Fruit fly (Drosophila melanogaster): ENCODE data around the gene smog.

smog gene

dm6 chr2L:4861503-4861902, 8.8 kb downstream of the smog start:
- TF ChIP-seq CG8119 (GFP tag; IDR thresholded peaks at IDR 0.05), result no peak
- TF ChIP-seq esn (GFP tag; optimal IDR thresholded peaks at IDR 0.05), result no peak
- peak; percentile 53; the same call in 2 of the 3 replicates for TF ChIP-seq eg (GFP tag; IDR thresholded peaks at IDR 0.05)
- TF ChIP-seq svp (GFP tag), result no peak
- TF ChIP-seq Smox (GFP tag; optimal IDR thresholded peaks at IDR 0.05), result no peak
- no peak for TF ChIP-seq Ets21C (GFP tag; optimal IDR thresholded peaks at IDR 0.05)
- peak; percentile 15 for TF ChIP-seq CG32006 (GFP tag; optimal IDR thresholded peaks at IDR 0.05)
- TF ChIP-seq CG11902 (GFP tag; optimal IDR thresholded peaks at IDR 0.05), result no peak
- TF ChIP-seq CG3032 (tag; optimal IDR thresholded peaks at IDR 0.05), result no peak
- no peak for TF ChIP-seq CG8319 (GFP tag; optimal IDR thresholded peaks at IDR 0.05)

DNA sequence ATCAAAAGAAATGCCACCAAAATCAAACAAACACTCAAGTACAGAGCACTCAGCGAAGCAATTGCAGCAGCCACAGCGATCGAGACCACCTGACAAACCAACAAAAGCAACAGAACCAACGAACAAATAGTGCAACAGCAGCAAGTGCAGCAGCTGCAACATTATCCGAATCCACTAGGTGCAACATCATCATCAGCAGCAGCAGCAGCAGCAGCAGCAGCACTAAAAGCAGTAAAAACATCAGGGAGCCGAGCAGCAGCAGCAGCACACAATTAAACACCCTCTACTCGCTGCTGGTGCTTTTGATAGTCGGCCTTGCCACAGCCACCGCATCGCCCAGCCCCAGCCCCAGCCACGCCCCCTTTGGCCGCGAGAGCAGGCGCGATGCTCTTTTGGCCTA, 12.7 kb downstream of the smog start:
- TF ChIP-seq CG6854 (GFP tag; optimal IDR thresholded peaks at IDR 0.05), result no peak
- TF ChIP-seq Eip93F (GFP tag; optimal IDR thresholded peaks at IDR 0.05), result no peak
- TF ChIP-seq CG10631 (GFP tag; optimal IDR thresholded peaks at IDR 0.05), result no peak
- no peak for TF ChIP-seq esn (GFP tag; optimal IDR thresholded peaks at IDR 0.05)
- no peak for TF ChIP-seq CG16779 (tag; optimal IDR thresholded peaks at IDR 0.05)
- no peak for TF ChIP-seq CG1621 (tag; optimal IDR thresholded peaks at IDR 0.05)
- no peak for TF ChIP-seq fkh (GFP tag; optimal IDR thresholded peaks at IDR 0.05)
- no peak for TF ChIP-seq Hr38 (GFP tag; optimal IDR thresholded peaks at IDR 0.05)
- no peak for TF ChIP-seq CG8319 (GFP tag; optimal IDR thresholded peaks at IDR 0.05)
- no peak for TF ChIP-seq CG7368 (GFP tag; optimal IDR thresholded peaks at IDR 0.05)
- TF ChIP-seq net (GFP tag; optimal IDR thresholded peaks at IDR 0.05), result no peak
- TF ChIP-seq CG6808 (GFP tag; optimal IDR thresholded peaks at IDR 0.05), result no peak
- no peak for TF ChIP-seq CG9139 (GFP tag; optimal IDR thresholded peaks at IDR 0.05)
- TF ChIP-seq Blimp-1 (GFP tag; optimal IDR thresholded peaks at IDR 0.05), result no peak

DNA sequence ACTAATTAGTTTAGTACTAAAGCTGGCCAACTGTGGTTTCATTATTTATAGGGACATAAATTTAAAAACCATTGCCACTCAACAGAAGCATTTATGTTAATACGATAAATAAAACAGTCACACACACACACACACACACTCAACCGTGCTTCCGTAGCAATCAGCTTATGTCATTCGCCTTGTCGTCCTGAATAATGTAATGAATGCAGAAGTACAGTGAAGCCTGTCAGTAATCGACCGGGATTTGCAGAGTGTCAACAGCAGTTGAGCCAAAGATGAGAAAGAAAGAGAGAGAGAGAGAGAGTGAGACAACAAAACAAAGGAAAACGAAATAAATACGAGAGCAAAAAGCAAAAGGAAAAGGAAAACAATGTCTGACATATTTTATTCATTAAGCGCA, 15.7 kb downstream of the smog start:
- TF ChIP-seq CG3919 (GFP tag; optimal IDR thresholded peaks at IDR 0.05), result no peak
- no peak for TF ChIP-seq CG16779 (tag; optimal IDR thresholded peaks at IDR 0.05)
- no peak for TF ChIP-seq CG11294 (GFP tag; IDR thresholded peaks at IDR 0.05)
- no peak for TF ChIP-seq Lpt (GFP tag; optimal IDR thresholded peaks at IDR 0.05)
- TF ChIP-seq esn (GFP tag; optimal IDR thresholded peaks at IDR 0.05), result no peak
- TF ChIP-seq CG6163 (GFP tag; IDR thresholded peaks at IDR 0.05), result no peak
- no peak for TF ChIP-seq vri (GFP tag; optimal IDR thresholded peaks at IDR 0.05)
- TF ChIP-seq CG3032 (tag; optimal IDR thresholded peaks at IDR 0.05), result no peak

dm6 chr2L:4882131-4883022, 29.7 kb downstream of the smog start:
- TF ChIP-seq Ets21C (GFP tag; optimal IDR thresholded peaks at IDR 0.05), result no peak
- TF ChIP-seq CG11762 (GFP tag; optimal IDR thresholded peaks at IDR 0.05; ENCODE audit: insufficient read depth), result no peak
- no peak for TF ChIP-seq Sox15 (GFP tag; optimal IDR thresholded peaks at IDR 0.05)
- TF ChIP-seq CG6792 (GFP tag; optimal IDR thresholded peaks at IDR 0.05), result no peak
- no peak for TF ChIP-seq dac (GFP tag; optimal IDR thresholded peaks at IDR 0.05)
- no peak for TF ChIP-seq vri (GFP tag; optimal IDR thresholded peaks at IDR 0.05)
- no peak for TF ChIP-seq CG34406 (GFP tag; optimal IDR thresholded peaks at IDR 0.05)
- no peak for TF ChIP-seq CG6808 (GFP tag; optimal IDR thresholded peaks at IDR 0.05)
- TF ChIP-seq esn (GFP tag; optimal IDR thresholded peaks at IDR 0.05), result no peak
- TF ChIP-seq CG6276 (GFP tag; optimal IDR thresholded peaks at IDR 0.05), result no peak
- no peak for TF ChIP-seq CG7368 (GFP tag; optimal IDR thresholded peaks at IDR 0.05)
- TF ChIP-seq CG32006 (GFP tag; optimal IDR thresholded peaks at IDR 0.05), result no peak
- TF ChIP-seq achi (GFP tag; optimal IDR thresholded peaks at IDR 0.05), result no peak
- no peak for TF ChIP-seq CG31627 (GFP tag; optimal IDR thresholded peaks at IDR 0.05)
- TF ChIP-seq acj6 (GFP tag; optimal IDR thresholded peaks at IDR 0.05), result no peak
- no peak for TF ChIP-seq spab (GFP tag; optimal IDR thresholded peaks at IDR 0.05)
- TF ChIP-seq svp (GFP tag), result peak; percentile 94
- TF ChIP-seq eg (GFP tag; IDR thresholded peaks at IDR 0.05), result 0 out of 3 replicates have a peak, but pooled peaks have one; percentile 25
- 0 out of 3 replicates have a peak, but pooled peaks have one; percentile 29 for TF ChIP-seq CG6163 (GFP tag; IDR thresholded peaks at IDR 0.05)
- no peak for TF ChIP-seq Smox (GFP tag; optimal IDR thresholded peaks at IDR 0.05)
- no peak for TF ChIP-seq CG11902 (GFP tag; optimal IDR thresholded peaks at IDR 0.05)
- TF ChIP-seq fkh (GFP tag; optimal IDR thresholded peaks at IDR 0.05), result no peak
- no peak for TF ChIP-seq CG15336 (GFP tag; IDR thresholded peaks at IDR 0.05)
- no peak for TF ChIP-seq topi (GFP tag; optimal IDR thresholded peaks at IDR 0.05)
- no peak for TF ChIP-seq CG16779 (tag; optimal IDR thresholded peaks at IDR 0.05)
- TF ChIP-seq Eip93F (GFP tag; optimal IDR thresholded peaks at IDR 0.05), result no peak
- TF ChIP-seq fd85E (GFP tag; optimal IDR thresholded peaks at IDR 0.05), result no peak
- no peak for TF ChIP-seq pdm3 (GFP tag; optimal IDR thresholded peaks at IDR 0.05)
- no peak for TF ChIP-seq dsx (GFP tag; optimal IDR thresholded peaks at IDR 0.05; ENCODE audit: poor library complexity, severe bottlenecking)

All from whole organism, prepupa.